Fruit fly (Drosophila melanogaster): ENCODE results near the gene eIF4B.

eIF4B gene

DNA sequence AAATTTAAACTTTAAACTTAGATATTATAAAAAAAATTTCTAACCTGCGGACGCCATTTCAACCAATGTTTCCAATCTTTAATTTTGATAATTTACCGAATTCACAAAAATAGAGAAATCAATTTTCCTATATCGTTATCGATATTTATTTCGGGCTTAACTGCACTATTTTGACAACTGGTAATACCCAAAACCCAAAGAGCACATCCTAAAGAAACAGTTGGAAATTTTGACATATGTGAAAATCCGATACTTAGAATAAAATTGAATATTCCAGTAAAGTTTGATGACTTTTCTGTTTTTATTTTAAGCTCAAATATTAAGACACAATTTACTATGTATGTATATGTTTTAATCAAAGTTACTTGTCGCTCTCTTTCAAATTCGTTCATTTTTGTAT lies at the start of gene eIF4B:
Gene eIF4B, minus strand, starts transcription at position 125 of the 400 bp plus-strand sequence.
- TF ChIP-seq CG8478 (optimal IDR thresholded peaks at IDR 0.05) (no peak), CTCF (optimal IDR thresholded peaks at IDR 0.05) (no peak)

- TF ChIP-seq CG8478 (optimal IDR thresholded peaks at IDR 0.05) (no peak), CTCF (optimal IDR thresholded peaks at IDR 0.05) (no peak)
Observed at dm6 chr3L:27860422-27860821, 2.4 kb upstream of the eIF4B start.

DNA sequence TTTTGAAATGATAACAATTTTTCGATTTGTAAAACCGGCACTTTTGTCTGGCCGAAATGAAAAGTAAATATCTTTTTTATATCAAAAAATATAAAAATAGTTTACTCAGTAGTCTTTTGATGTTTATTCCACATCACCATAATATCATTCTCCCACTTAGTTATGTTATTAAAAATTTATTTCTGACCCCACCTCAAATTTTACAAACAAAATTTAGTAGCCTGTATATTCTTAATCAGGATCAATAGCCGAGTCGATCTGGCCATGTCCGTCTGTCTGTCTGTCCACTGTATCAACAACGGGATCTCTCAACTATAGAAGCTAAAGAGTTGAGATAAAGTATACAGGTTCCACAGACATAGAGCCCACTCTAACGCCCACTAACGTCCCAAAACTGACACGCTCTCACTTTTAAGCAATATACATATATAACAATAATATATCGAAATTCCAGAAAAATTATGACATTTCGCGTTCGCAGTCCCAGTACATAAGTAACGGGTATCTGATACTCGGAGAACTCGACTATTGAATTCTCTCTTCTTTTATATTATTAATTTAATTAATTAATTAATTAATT lies 1.3 kb upstream of the eIF4B start:
- no peak for TF ChIP-seq CG8478 (optimal IDR thresholded peaks at IDR 0.05)
- no peak for TF ChIP-seq CTCF (optimal IDR thresholded peaks at IDR 0.05)
